Worm (Caenorhabditis elegans): ENCODE measurements around the gene Y14H12B.2.

- TF ChIP-seq pha-4 (tag; optimal IDR thresholded peaks at IDR 0.05) (no peak), Y53G8AR.9 (GFP tag; conservative IDR thresholded peaks at IDR 0.05) (no peak), nhr-179 (tag; optimal IDR thresholded peaks at IDR 0.05) (no peak), unc-62 (GFP tag; optimal IDR thresholded peaks at IDR 0.05) (no peak), F39B2.1 (GFP tag; IDR thresholded peaks at IDR 0.05) (no peak), tbx-9 (tag; optimal IDR thresholded peaks at IDR 0.05; ENCODE audit: borderline replicate concordance) (no peak), hmg-1.2 (GFP tag; IDR thresholded peaks at IDR 0.05) (no peak)
Observed at ce11 chrII:3910737-3911136, 22.8 kb downstream of the Y14H12B.2 start, which contains the start of gene bcmo-2.

Data from whole organism, young adult.